Fruit fly (Drosophila melanogaster) Kc167 (cell line): ENCODE data around the gene CG34149.

ENCODE experiments used
- Myc ChIP-seq: fragments of >200 bp; optimal IDR thresholded peaks from 2 replicates; lab custom pipeline; 2017; ENCODE audit warnings: missing external identifiers
- h ChIP-seq: fragments of >200 bp; optimal IDR thresholded peaks from 3 replicates; lab custom pipeline; 2018; ENCODE audit warnings: missing external identifiers
- psq ChIP-seq: fragments of >200 bp; optimal IDR thresholded peaks from 2 replicates; lab custom pipeline; 2017; ENCODE audit warnings: missing external identifiers

- TF ChIP-seq psq = no peak
- TF ChIP-seq h (lab: Kevin White, UChicago) = no peak
- no peak for TF ChIP-seq Myc
Measured at dm6 chr3R:22402355-22402754, 22.4 kb downstream of the CG34149 start, which contains the start of gene CG13856.
